Worm (Caenorhabditis elegans) whole organism, L1 larva: Measurements from ENCODE around the gene cnb-1.

ENCODE experiments used
- C34B4.2 ChIP-seq: sonication (generic microtip); optimal IDR thresholded peaks from 2 replicates; lab custom pipeline; 2017; ENCODE audit warnings: mild to moderate bottlenecking, missing genetic modification characterization, missing compliant biosample characterization
- Y116A8C.19 ChIP-seq: sonication (generic microtip); optimal IDR thresholded peaks from 2 replicates; lab custom pipeline; 2016; ENCODE audit warnings: missing compliant biosample characterization, missing genetic modification characterization, borderline replicate concordance
- alr-1 ChIP-seq: fragments of 200-800 bp; sonication (Bioruptor generic); optimal IDR thresholded peaks from 2 replicates; lab custom pipeline; 2018; ENCODE audit warnings: borderline replicate concordance, mild to moderate bottlenecking, missing genetic modification characterization, missing compliant biosample characterization
- blmp-1 ChIP-seq: fragments of 150-350 bp; optimal IDR thresholded peaks from 2 replicates; lab custom pipeline; 2014; ENCODE audit warnings: missing biosample characterization, missing genetic modification characterization
- ceh-88 ChIP-seq: fragments of 200-800 bp; sonication (Bioruptor generic); IDR thresholded peaks from 2 replicates; pipeline ENCODE4 v1.3.6; 2022; ENCODE audit warnings: missing genetic modification characterization, missing compliant biosample characterization
- ceh-90 ChIP-seq: sonication (generic microtip); optimal IDR thresholded peaks from 2 replicates; lab custom pipeline; 2016; ENCODE audit warnings: missing genetic modification characterization, missing compliant biosample characterization
- dsc-1 ChIP-seq: sonication (generic microtip); optimal IDR thresholded peaks from 2 replicates; lab custom pipeline; 2016; ENCODE audit warnings: mild to moderate bottlenecking, missing genetic modification characterization, missing compliant biosample characterization
- elt-3 ChIP-seq, 6 experiments: fragments of 150-350 bp in 1 of 6; sonication (generic microtip); optimal IDR thresholded peaks; 2 replicates each; lab custom pipeline; 2017 to 2018; ENCODE audit warnings: missing biosample characterization in 6 of 6, missing genetic modification characterization in 6 of 6, inconsistent platforms in 1 of 6
- fkh-10 ChIP-seq: sonication (generic microtip); optimal IDR thresholded peaks from 2 replicates; lab custom pipeline; 2017; ENCODE audit warnings: missing biosample characterization, missing genetic modification reagents, missing genetic modification characterization
- fkh-4 ChIP-seq: sonication (generic microtip); optimal IDR thresholded peaks from 2 replicates; lab custom pipeline; 2016; ENCODE audit warnings: missing compliant biosample characterization, missing genetic modification characterization, borderline replicate concordance
- irx-1 ChIP-seq: sonication (generic microtip); optimal IDR thresholded peaks from 2 replicates; lab custom pipeline; 2016; ENCODE audit warnings: missing genetic modification characterization, missing compliant biosample characterization
- lin-13 ChIP-seq: fragments of 150-350 bp; optimal IDR thresholded peaks from 2 replicates; lab custom pipeline; 2014; ENCODE audit warnings: missing biosample characterization, missing genetic modification reagents, missing genetic modification characterization
- lin-14 ChIP-seq: fragments of 200-800 bp; sonication (Bioruptor generic); optimal IDR thresholded peaks from 2 replicates; lab custom pipeline; 2018; ENCODE audit warnings: mild to moderate bottlenecking, missing genetic modification characterization, moderate library complexity, missing compliant biosample characterization
- lin-39 ChIP-seq: fragments of 150-350 bp; optimal IDR thresholded peaks from 2 replicates; lab custom pipeline; 2014; ENCODE audit warnings: missing biosample characterization, missing genetic modification reagents, missing genetic modification characterization
- mab-9 ChIP-seq: fragments of 200-800 bp; sonication (Bioruptor generic); IDR thresholded peaks from 2 replicates; pipeline ENCODE4 v1.3.6; 2022; ENCODE audit warnings: missing genetic modification reagents, missing genetic modification characterization, missing compliant biosample characterization
- mef-2 ChIP-seq: fragments of 150-350 bp; optimal IDR thresholded peaks from 2 replicates; lab custom pipeline; 2014; ENCODE audit warnings: missing biosample characterization, missing genetic modification characterization
- nhr-20 ChIP-seq: sonication (generic microtip); optimal IDR thresholded peaks from 2 replicates; lab custom pipeline; 2016; ENCODE audit warnings: mild to moderate bottlenecking, missing genetic modification characterization, missing compliant biosample characterization
- nhr-237 ChIP-seq: fragments of 150-350 bp; optimal IDR thresholded peaks from 2 replicates; lab custom pipeline; 2014; ENCODE audit warnings: missing biosample characterization, missing genetic modification characterization
- nhr-28 ChIP-seq: fragments of 150-350 bp; optimal IDR thresholded peaks from 2 replicates; lab custom pipeline; 2014; ENCODE audit warnings: missing biosample characterization, missing genetic modification characterization
- nhr-47 ChIP-seq: sonication (generic microtip); optimal IDR thresholded peaks from 2 replicates; lab custom pipeline; 2016; ENCODE audit warnings: mild to moderate bottlenecking, missing genetic modification characterization, moderate library complexity, missing compliant biosample characterization
- nhr-77 ChIP-seq: fragments of 150-350 bp; optimal IDR thresholded peaks from 2 replicates; lab custom pipeline; 2014; ENCODE audit warnings: missing biosample characterization, missing genetic modification characterization
- nhr-85 ChIP-seq: sonication (generic microtip); peaks from one replicate; lab custom pipeline; 2016; ENCODE audit warnings: missing genetic modification characterization, inconsistent platforms, missing compliant biosample characterization
- pax-3 ChIP-seq: fragments of 200-800 bp; sonication (Bioruptor generic); optimal IDR thresholded peaks from 2 replicates; lab custom pipeline; 2018; ENCODE audit warnings: mild to moderate bottlenecking, missing genetic modification characterization, moderate library complexity, missing compliant biosample characterization
- rnt-1 ChIP-seq: sonication (generic microtip); optimal IDR thresholded peaks from 2 replicates; lab custom pipeline; 2016; ENCODE audit warnings: mild to moderate bottlenecking, missing genetic modification characterization, moderate library complexity, missing compliant biosample characterization
- sptf-1 ChIP-seq: fragments of 150-350 bp; optimal IDR thresholded peaks from 2 replicates; lab custom pipeline; 2014; ENCODE audit warnings: missing biosample characterization, missing genetic modification characterization
- sup-37 ChIP-seq: fragments of 200-800 bp; sonication (Bioruptor generic); optimal IDR thresholded peaks from 2 replicates; lab custom pipeline; 2018; ENCODE audit warnings: mild to moderate bottlenecking, missing genetic modification characterization, missing compliant biosample characterization
- tlp-1 ChIP-seq: fragments of 150-350 bp; optimal IDR thresholded peaks from 2 replicates; lab custom pipeline; 2014; ENCODE audit warnings: missing biosample characterization, missing genetic modification characterization
- unc-86 ChIP-seq: sonication (generic microtip); optimal IDR thresholded peaks from 2 replicates; lab custom pipeline; 2016; ENCODE audit warnings: missing genetic modification characterization, missing compliant biosample characterization
- unc-98 ChIP-seq: fragments of 200-800 bp; sonication (Bioruptor generic); IDR thresholded peaks from 2 replicates; pipeline ENCODE4 v1.3.6; 2022; ENCODE audit warnings: missing genetic modification characterization, missing compliant biosample characterization
- vab-15 ChIP-seq: sonication (generic microtip); optimal IDR thresholded peaks from 2 replicates; lab custom pipeline; 2017; ENCODE audit warnings: missing genotype, mild to moderate bottlenecking, missing genetic modification characterization, missing compliant biosample characterization
- zip-4 ChIP-seq: fragments of 200-800 bp; sonication (Bioruptor generic); optimal IDR thresholded peaks from 2 replicates; lab custom pipeline; 2018; ENCODE audit warnings: mild to moderate bottlenecking, missing genetic modification characterization, moderate library complexity, missing compliant biosample characterization
- ztf-4 ChIP-seq: fragments of 150-350 bp; optimal IDR thresholded peaks from 2 replicates; lab custom pipeline; 2014; ENCODE audit warnings: missing biosample characterization, missing genetic modification characterization

cnb-1 gene

ce11 chrV:11373918-11374317 is 1.6 kb upstream of the cnb-1 start:
- no peak for TF ChIP-seq irx-1 (tag; lab: Kevin White, UChicago)
- TF ChIP-seq dsc-1 (tag; lab: Kevin White, UChicago): peak; percentile 12

ce11 chrV:11379341-11379740 is 3.8 kb downstream of the cnb-1 start:
- TF ChIP-seq nhr-28: no peak
- peak; percentile 46 for TF ChIP-seq lin-14 (GFP tag; lab: Kevin White, UChicago)
- TF ChIP-seq nhr-85 (tag; lab: Kevin White, UChicago): peak; percentile 6
- TF ChIP-seq lin-13 (GFP tag; lab: Kevin White, UChicago): no peak
- TF ChIP-seq, all 84 proteins: peak for 2

ce11 chrV:11380571-11380970 is 5.0 kb downstream of the cnb-1 start:
- TF ChIP-seq ztf-4 (no peak), lin-14 (GFP tag; lab: Kevin White, UChicago) (peak; percentile 72), fkh-10 (peak; percentile 60)

ce11 chrV:11383032-11383431 is 7.5 kb downstream of the cnb-1 start, which contains the start of gene F55C10.5:
TSS of gene F55C10.5 (plus strand) at chrV:11383105.
- TF ChIP-seq ztf-4 (no peak), fkh-10 (no peak), ceh-90 (tag; lab: Kevin White, UChicago) (no peak), tlp-1 (tag; lab: Kevin White, UChicago) (no peak), nhr-77 (tag; lab: Kevin White, UChicago) (no peak), nhr-237 (tag; lab: Kevin White, UChicago) (no peak), lin-39 (no peak), mab-9 (no peak), unc-98 (GFP tag; lab: Robert Waterston, UW) (no peak)

- TF ChIP-seq unc-86 (tag; lab: Kevin White, UChicago): no peak
- TF ChIP-seq blmp-1 (tag; lab: Kevin White, UChicago): peak; percentile 73
Observed at ce11 chrV:11385060-11385459, 9.5 kb downstream of the cnb-1 start, which contains the start of gene col-154. TSS of gene col-154 (plus strand) at chrV:11385360.

- TF ChIP-seq fkh-4 (tag; lab: Kevin White, UChicago) (no peak), nhr-85 (tag; lab: Kevin White, UChicago) (no peak), ceh-88 (no peak), nhr-20 (tag; lab: Kevin White, UChicago) (no peak), nhr-47 (tag; lab: Kevin White, UChicago) (no peak), sptf-1 (no peak), unc-98 (GFP tag; lab: Robert Waterston, UW) (no peak), rnt-1 (no peak), pax-3 (tag; lab: Kevin White, UChicago) (no peak), vab-15 (tag; lab: Kevin White, UChicago) (no peak), mef-2 (tag; lab: Kevin White, UChicago) (no peak), sup-37 (GFP tag; lab: Kevin White, UChicago) (no peak), Y116A8C.19 (tag; lab: Kevin White, UChicago) (no peak), zip-4 (no peak), C34B4.2 (tag; lab: Kevin White, UChicago) (no peak), alr-1 (tag; lab: Kevin White, UChicago) (no peak), elt-3 (tag; optimal IDR thresholded peaks at IDR 0.05; lab: Kevin White, UChicago) (no peak)
Observed at ce11 chrV:11386428-11386827, 10.9 kb downstream of the cnb-1 start, which contains the start of gene F55C10.4. TSS of gene F55C10.4 (plus strand) at chrV:11386728.
